Worm (Caenorhabditis elegans) whole organism, L4/young adult: ENCODE measurements around the gene Y43C5B.3.

Experiments
- W03F9.2 ChIP-seq: fragments of 150-350 bp; optimal IDR thresholded peaks from 2 replicates; lab custom pipeline; 2014; ENCODE audit warnings: missing biosample characterization, missing genetic modification characterization
- dao-5 ChIP-seq: sonication (generic microtip); optimal IDR thresholded peaks from 2 replicates; lab custom pipeline; 2016; ENCODE audit warnings: missing genotype, missing genetic modification characterization, moderate library complexity, missing compliant biosample characterization
- him-1 ChIP-seq: sonication (generic microtip); optimal IDR thresholded peaks from 2 replicates; lab custom pipeline; 2016; ENCODE audit warnings: missing genotype, missing genetic modification reagents, missing genetic modification characterization, missing compliant biosample characterization

DNA sequence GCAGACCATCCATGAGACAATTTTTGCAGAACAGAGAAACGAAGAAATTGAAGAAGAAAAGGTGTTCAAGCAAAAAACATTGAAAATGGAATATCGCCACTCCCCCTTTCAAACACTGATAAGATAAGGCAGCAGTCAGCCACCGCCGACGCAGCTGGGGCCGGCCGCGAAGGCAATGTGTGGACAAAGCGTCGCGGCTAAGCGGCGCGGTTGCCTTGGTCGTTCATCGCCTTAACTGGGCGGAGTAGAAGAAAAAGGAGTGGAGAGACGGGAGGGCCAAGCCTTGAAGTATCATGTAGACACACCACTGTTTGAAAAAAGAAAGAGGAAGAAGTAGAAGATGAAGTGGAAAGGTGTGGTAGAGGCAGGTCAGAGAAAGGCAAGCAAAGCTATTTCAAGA, 19.4 kb upstream of the Y43C5B.3 start:
- TF ChIP-seq him-1 (tag; lab: Kevin White, UChicago), result no peak
- TF ChIP-seq W03F9.2, result no peak
- no peak for TF ChIP-seq dao-5 (tag; lab: Kevin White, UChicago)
